Worm (Caenorhabditis elegans): ENCODE measurements around the gene gnrr-4.

The gnrr-4 gene

DNA sequence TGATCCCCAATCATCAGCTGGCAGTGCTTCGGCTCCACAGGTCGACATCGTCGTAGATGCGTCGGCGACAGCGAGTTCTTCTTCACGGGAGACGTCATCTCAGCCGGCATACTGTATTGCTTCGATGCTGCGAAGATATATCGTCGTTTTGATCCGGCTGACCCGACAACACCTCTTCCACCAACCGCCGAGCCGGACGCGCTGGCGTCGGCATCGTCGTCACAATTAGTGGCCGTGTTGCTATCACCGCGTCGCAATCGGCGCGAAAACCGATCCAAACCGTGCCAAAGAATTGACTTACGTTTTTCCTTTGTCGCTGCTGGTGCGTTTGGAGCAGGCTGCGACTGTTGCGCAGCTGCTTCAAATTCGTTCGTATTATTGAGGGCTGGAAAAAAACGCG is 16.9 kb downstream of the gnrr-4 start:
- no peak for TF ChIP-seq ceh-43 (GFP tag; optimal IDR thresholded peaks at IDR 0.05)
- no peak for TF ChIP-seq pha-4 (tag; optimal IDR thresholded peaks at IDR 0.05)
- TF ChIP-seq drap-1 (GFP tag; optimal IDR thresholded peaks at IDR 0.05) = no peak
- TF ChIP-seq tbx-8 (GFP tag; optimal IDR thresholded peaks at IDR 0.05) = no peak
- TF ChIP-seq bed-3 (GFP tag; optimal IDR thresholded peaks at IDR 0.05) = no peak
- no peak for TF ChIP-seq M03D4.4 (tag; optimal IDR thresholded peaks at IDR 0.05)
- TF ChIP-seq mls-2 (tag; optimal IDR thresholded peaks at IDR 0.05) = no peak
- TF ChIP-seq cnd-1 (tag; optimal IDR thresholded peaks at IDR 0.05) = no peak
- TF ChIP-seq nhr-76 (tag; optimal IDR thresholded peaks at IDR 0.05) = no peak
- TF ChIP-seq nhr-237 (tag; optimal IDR thresholded peaks at IDR 0.05) = no peak
- no peak for TF ChIP-seq nhr-12 (tag; optimal IDR thresholded peaks at IDR 0.05)
- TF ChIP-seq ham-2 (GFP tag; optimal IDR thresholded peaks at IDR 0.05) = no peak
- no peak for TF ChIP-seq sem-2 (GFP tag; optimal IDR thresholded peaks at IDR 0.05)
- TF ChIP-seq ceh-39 (tag; optimal IDR thresholded peaks at IDR 0.05) = no peak
- TF ChIP-seq sptf-1 (tag; optimal IDR thresholded peaks at IDR 0.05) = no peak
- no peak for TF ChIP-seq ces-1 (GFP tag; optimal IDR thresholded peaks at IDR 0.05)
- TF ChIP-seq unc-120 (tag; optimal IDR thresholded peaks at IDR 0.05; ENCODE audit: poor library complexity, severe bottlenecking) = no peak
- TF ChIP-seq elt-3 (tag; optimal IDR thresholded peaks at IDR 0.05) = no peak
- TF ChIP-seq blmp-1 (tag; optimal IDR thresholded peaks at IDR 0.05) = no peak

DNA sequence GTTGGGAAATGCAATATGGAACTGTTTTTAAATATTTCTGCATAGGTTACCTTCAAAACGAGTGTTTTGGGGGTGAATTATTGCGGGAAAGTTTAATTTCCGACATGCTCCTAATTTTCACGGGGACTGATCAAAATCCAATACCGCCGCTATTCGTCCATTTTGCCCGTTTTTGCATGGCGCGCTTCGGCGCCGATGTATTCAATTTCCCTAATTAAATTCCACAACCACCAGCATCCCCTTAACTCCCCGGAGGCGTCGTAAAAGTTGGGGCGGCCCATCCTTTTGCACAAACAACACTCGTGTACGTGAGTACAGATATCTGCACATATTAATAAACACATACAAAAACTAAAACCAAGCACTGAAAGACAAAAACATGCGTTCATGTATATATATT is 18.6 kb downstream of the gnrr-4 start:
- TF ChIP-seq nhr-2 (tag; optimal IDR thresholded peaks at IDR 0.05) (no peak), ces-1 (GFP tag; optimal IDR thresholded peaks at IDR 0.05) (peak; percentile 91)

ce11 chrX:5723758-5724157 is 19.4 kb downstream of the gnrr-4 start:
- TF ChIP-seq bed-3 (GFP tag; optimal IDR thresholded peaks at IDR 0.05) (no peak), ces-1 (GFP tag; optimal IDR thresholded peaks at IDR 0.05) (peak; percentile 95)

- TF ChIP-seq unc-39 (tag; optimal IDR thresholded peaks at IDR 0.05) = no peak
- TF ChIP-seq unc-62 (GFP tag; optimal IDR thresholded peaks at IDR 0.05) = no peak
- no peak for TF ChIP-seq nhr-2 (tag; optimal IDR thresholded peaks at IDR 0.05)
- no peak for TF ChIP-seq lsy-2 (tag; optimal IDR thresholded peaks at IDR 0.05)
- no peak for TF ChIP-seq mls-2 (tag; optimal IDR thresholded peaks at IDR 0.05)
- TF ChIP-seq bed-3 (GFP tag; optimal IDR thresholded peaks at IDR 0.05) = no peak
- no peak for TF ChIP-seq tbx-8 (GFP tag; optimal IDR thresholded peaks at IDR 0.05)
- no peak for TF ChIP-seq ces-1 (GFP tag; optimal IDR thresholded peaks at IDR 0.05)
- TF ChIP-seq drap-1 (GFP tag; optimal IDR thresholded peaks at IDR 0.05) = no peak
- TF ChIP-seq M03D4.4 (tag; optimal IDR thresholded peaks at IDR 0.05) = no peak
- TF ChIP-seq ceh-43 (GFP tag; optimal IDR thresholded peaks at IDR 0.05) = no peak
- no peak for TF ChIP-seq zip-8 (tag; optimal IDR thresholded peaks at IDR 0.05)
- TF ChIP-seq flh-1 (GFP tag; optimal IDR thresholded peaks at IDR 0.05) = no peak
- no peak for TF ChIP-seq nhr-28 (tag; optimal IDR thresholded peaks at IDR 0.05)
- TF ChIP-seq cnd-1 (tag; optimal IDR thresholded peaks at IDR 0.05) = no peak
- TF ChIP-seq unc-120 (tag; optimal IDR thresholded peaks at IDR 0.05; ENCODE audit: poor library complexity, severe bottlenecking) = no peak
- no peak for TF ChIP-seq lin-32 (GFP tag; optimal IDR thresholded peaks at IDR 0.05)
- no peak for TF ChIP-seq snpc-4 (tag; optimal IDR thresholded peaks at IDR 0.05)
- TF ChIP-seq blmp-1 (tag; optimal IDR thresholded peaks at IDR 0.05) = no peak
- TF ChIP-seq elt-1 (tag; optimal IDR thresholded peaks at IDR 0.05; ENCODE audit: borderline replicate concordance, insufficient read depth) = no peak
Measured at ce11 chrX:5720929-5721328, 22.2 kb downstream of the gnrr-4 start.

ce11 chrX:5720124-5720523 is 23.0 kb downstream of the gnrr-4 start, which contains the start of gene C41G11.1:
Gene C41G11.1 (minus strand): TSS chrX:5720224.
- TF ChIP-seq cnd-1 (tag; optimal IDR thresholded peaks at IDR 0.05) = no peak
- TF ChIP-seq pha-4 (tag; optimal IDR thresholded peaks at IDR 0.05) = no peak
- TF ChIP-seq lin-13 (tag; optimal IDR thresholded peaks at IDR 0.05) = no peak
- TF ChIP-seq nhr-2 (tag; optimal IDR thresholded peaks at IDR 0.05) = no peak
- no peak for TF ChIP-seq lsy-2 (tag; optimal IDR thresholded peaks at IDR 0.05)
- TF ChIP-seq ceh-43 (GFP tag; optimal IDR thresholded peaks at IDR 0.05) = no peak
- TF ChIP-seq bed-3 (GFP tag; optimal IDR thresholded peaks at IDR 0.05) = no peak
- no peak for TF ChIP-seq drap-1 (GFP tag; optimal IDR thresholded peaks at IDR 0.05)
- TF ChIP-seq nhr-76 (tag; optimal IDR thresholded peaks at IDR 0.05) = no peak
- TF ChIP-seq nhr-28 (tag; optimal IDR thresholded peaks at IDR 0.05) = no peak
- no peak for TF ChIP-seq ceh-83 (GFP tag; optimal IDR thresholded peaks at IDR 0.05)
- TF ChIP-seq nhr-12 (tag; optimal IDR thresholded peaks at IDR 0.05) = no peak
- TF ChIP-seq hlh-1 (tag; optimal IDR thresholded peaks at IDR 0.05) = no peak
- no peak for TF ChIP-seq unc-62 (GFP tag; optimal IDR thresholded peaks at IDR 0.05)
- TF ChIP-seq zip-8 (tag; optimal IDR thresholded peaks at IDR 0.05) = no peak
- TF ChIP-seq flh-1 (GFP tag; optimal IDR thresholded peaks at IDR 0.05) = no peak
- no peak for TF ChIP-seq unc-39 (tag; optimal IDR thresholded peaks at IDR 0.05)
- TF ChIP-seq sptf-1 (tag; optimal IDR thresholded peaks at IDR 0.05) = no peak
- TF ChIP-seq tbx-8 (GFP tag; optimal IDR thresholded peaks at IDR 0.05) = no peak
- no peak for TF ChIP-seq mab-5 (tag; optimal IDR thresholded peaks at IDR 0.05)

All from whole organism, mixed stage, embryonic.